Worm (Caenorhabditis elegans) whole organism, midembryonic: ENCODE data around the gene arl-5.

Source experiments
- T22C8.4 ChIP-seq: fragments of 200-800 bp; sonication (Bioruptor generic); IDR thresholded peaks from 2 replicates; pipeline ENCODE4 v1.3.6; 2022; ENCODE audit warnings: missing genetic modification characterization, missing compliant biosample characterization
- cog-1 ChIP-seq: sonication (generic microtip); optimal IDR thresholded peaks from 2 replicates; lab custom pipeline; 2016; ENCODE audit warnings: missing genetic modification characterization, missing compliant biosample characterization
- flt-1 ChIP-seq: fragments of 200-800 bp; sonication (Bioruptor generic); IDR thresholded peaks from 2 replicates; pipeline ENCODE4 v1.3.6; 2022; ENCODE audit warnings: missing genetic modification characterization, missing compliant biosample characterization
- med-1 ChIP-seq: sonication (generic microtip); optimal IDR thresholded peaks from 2 replicates; lab custom pipeline; 2017; ENCODE audit warnings: missing genetic modification characterization, mild to moderate bottlenecking, missing compliant biosample characterization, antibody characterized with exemption, missing genetic modification reagents; ENCODE audit not compliant: insufficient read depth
- ref-1 ChIP-seq: fragments of 200-800 bp; sonication (Bioruptor generic); conservative IDR thresholded peaks from 2 replicates; pipeline ENCODE4 v1.3.6; 2022; ENCODE audit warnings: missing genetic modification reagents, missing genetic modification characterization, missing compliant biosample characterization
- tab-1 ChIP-seq: fragments of 200-800 bp; sonication (Bioruptor generic); IDR thresholded peaks from 2 replicates; pipeline ENCODE4 v1.3.6; 2022; ENCODE audit warnings: missing genetic modification characterization, missing compliant biosample characterization
- ztf-23 ChIP-seq: fragments of 200-800 bp; sonication (Bioruptor generic); IDR thresholded peaks from 2 replicates; pipeline ENCODE4 v1.3.6; 2022; ENCODE audit warnings: missing genetic modification reagents, missing genetic modification characterization, missing compliant biosample characterization
- ztf-29 ChIP-seq: fragments of 200-800 bp; sonication (Bioruptor generic); IDR thresholded peaks from 2 replicates; pipeline ENCODE4 v1.3.6; 2022; ENCODE audit warnings: missing genetic modification reagents, missing genetic modification characterization, missing compliant biosample characterization

ce11 chrIII:9848603-9849002, 25.6 kb downstream of the arl-5 start:
- TF ChIP-seq med-1 (GFP tag; lab: Kevin White, UChicago) = no peak
- no peak for TF ChIP-seq cog-1 (tag; lab: Kevin White, UChicago)
- no peak for TF ChIP-seq flt-1 (GFP tag; lab: Robert Waterston, UW)
- no peak for TF ChIP-seq ztf-29
- no peak for TF ChIP-seq ztf-23
- no peak for TF ChIP-seq ref-1 (GFP tag; lab: Robert Waterston, UW)
- no peak for TF ChIP-seq tab-1
- no peak for TF ChIP-seq T22C8.4 (GFP tag; lab: Robert Waterston, UW)
